Worm (Caenorhabditis elegans) whole organism, early embryonic: ENCODE data around the gene unc-41.

Experiments used
- B0310.2 ChIP-seq: sonication (generic microtip); optimal IDR thresholded peaks from 2 replicates; lab custom pipeline; 2016; ENCODE audit warnings: mild to moderate bottlenecking, missing genetic modification characterization, missing compliant biosample characterization
- ama-1 ChIP-seq: fragments of 150-350 bp; optimal IDR thresholded peaks from 2 replicates; lab custom pipeline; 2014
- ceh-13 ChIP-seq: fragments of 200-800 bp; sonication (Bioruptor generic); optimal IDR thresholded peaks from 2 replicates; lab custom pipeline; 2018; ENCODE audit warnings: mild to moderate bottlenecking, missing genetic modification characterization, missing compliant biosample characterization
- ceh-36 ChIP-seq: sonication (generic microtip); optimal IDR thresholded peaks from 2 replicates; lab custom pipeline; 2016; ENCODE audit warnings: missing genetic modification characterization, inconsistent platforms, missing compliant biosample characterization
- flt-1 ChIP-seq: fragments of 200-800 bp; sonication (Bioruptor generic); IDR thresholded peaks from 2 replicates; pipeline ENCODE4 v1.3.6; 2022; ENCODE audit warnings: missing genetic modification characterization, missing compliant biosample characterization
- hmg-4 ChIP-seq: fragments of 200-800 bp; sonication (Bioruptor generic); optimal IDR thresholded peaks from 2 replicates; lab custom pipeline; 2018; ENCODE audit warnings: mild to moderate bottlenecking, missing genetic modification characterization, missing compliant biosample characterization
- hnd-1 ChIP-seq: sonication (generic microtip); optimal IDR thresholded peaks from 2 replicates; lab custom pipeline; 2016; ENCODE audit warnings: missing genetic modification characterization, missing compliant biosample characterization
- pes-1 ChIP-seq: fragments of 200-800 bp; sonication (Bioruptor generic); IDR thresholded peaks from 2 replicates; pipeline ENCODE4 v1.3.6; 2022; ENCODE audit warnings: missing genetic modification reagents, missing genetic modification characterization, missing compliant biosample characterization
- scrt-1 ChIP-seq: fragments of 200-800 bp; sonication (Bioruptor generic); IDR thresholded peaks from 2 replicates; pipeline ENCODE4 v1.3.6; 2022; ENCODE audit warnings: missing genetic modification characterization, missing compliant biosample characterization
- sea-1 ChIP-seq: fragments of 200-800 bp; sonication (Bioruptor generic); conservative IDR thresholded peaks from 2 replicates; pipeline ENCODE4 v1.3.6; 2022; ENCODE audit warnings: missing genetic modification characterization, missing compliant biosample characterization
- tbx-11 ChIP-seq: fragments of 200-800 bp; sonication (Bioruptor generic); IDR thresholded peaks from 2 replicates; pipeline ENCODE4 v1.3.6; 2022; ENCODE audit warnings: missing genetic modification characterization, missing compliant biosample characterization
- tbx-37 ChIP-seq: fragments of 200-800 bp; sonication (Bioruptor generic); conservative IDR thresholded peaks from 2 replicates; pipeline ENCODE4 v1.3.6; 2022; ENCODE audit warnings: missing genetic modification reagents, missing genetic modification characterization, missing compliant biosample characterization
- tra-4 ChIP-seq: sonication (generic microtip); optimal IDR thresholded peaks from 2 replicates; lab custom pipeline; 2017; ENCODE audit warnings: missing genetic modification characterization, missing compliant biosample characterization

- TF ChIP-seq hnd-1, result no peak
- no peak for TF ChIP-seq pes-1 (GFP tag; lab: Robert Waterston, UW)
- no peak for TF ChIP-seq ceh-13
- TF ChIP-seq tra-4, result no peak
- TF ChIP-seq ama-1 (lab: Kevin White, UChicago), result no peak
- no peak for TF ChIP-seq ceh-36
- no peak for TF ChIP-seq hmg-4 (GFP tag; lab: Kevin White, UChicago)
- TF ChIP-seq sea-1, result no peak
- no peak for TF ChIP-seq flt-1 (GFP tag; lab: Robert Waterston, UW)
- no peak for TF ChIP-seq tbx-11 (GFP tag; lab: Robert Waterston, UW)
- TF ChIP-seq B0310.2, result no peak
- no peak for TF ChIP-seq scrt-1 (GFP tag; lab: Robert Waterston, UW)
- TF ChIP-seq tbx-37 (GFP tag; lab: Robert Waterston, UW), result no peak
Measured at ce11 chrV:9950861-9951260, 25.2 kb downstream of the unc-41 start, which contains the start of gene ttr-46.
